Fruit fly (Drosophila melanogaster) whole organism, prepupa: ENCODE measurements around the gene CG4456.

ENCODE experiments used
- Blimp-1 ChIP-seq: fragments of 200-800 bp; sonication (Bioruptor generic); optimal IDR thresholded peaks from 3 replicates; lab custom pipeline; 2017; ENCODE audit warnings: missing biosample characterization, missing genetic modification characterization, mild to moderate bottlenecking, moderate library complexity, missing genetic modification reagents
- CG11294 ChIP-seq: fragments of 200-800 bp; sonication (Bioruptor generic); IDR thresholded peaks from 2 replicates; pipeline ENCODE4 v1.3.6; 2022; ENCODE audit warnings: missing biosample characterization, missing genetic modification characterization
- CG11902 ChIP-seq: fragments of 200-800 bp; sonication (Bioruptor generic); optimal IDR thresholded peaks from 3 replicates; lab custom pipeline; 2016; ENCODE audit warnings: missing biosample characterization, missing genetic modification characterization
- CG15336 ChIP-seq: fragments of 200-800 bp; sonication (Bioruptor generic); IDR thresholded peaks from 2 replicates; pipeline ENCODE4 v1.3.6; 2022; ENCODE audit warnings: missing biosample characterization, missing genetic modification characterization
- CG1621 ChIP-seq: fragments of 200-800 bp; sonication (Bioruptor generic); optimal IDR thresholded peaks from 3 replicates; lab custom pipeline; 2018; ENCODE audit warnings: missing biosample characterization, mild to moderate bottlenecking, missing genetic modification characterization
- CG16779 ChIP-seq: fragments of 200-800 bp; sonication (Bioruptor generic); optimal IDR thresholded peaks from 3 replicates; lab custom pipeline; 2017; ENCODE audit warnings: missing biosample characterization, mild to moderate bottlenecking, missing genetic modification characterization
- CG3032 ChIP-seq: fragments of 200-800 bp; optimal IDR thresholded peaks from 2 replicates; lab custom pipeline; 2019; ENCODE audit warnings: missing biosample characterization, mild to moderate bottlenecking, missing genetic modification characterization, moderate library complexity
- CG31627 ChIP-seq: fragments of 200-800 bp; sonication (Bioruptor generic); optimal IDR thresholded peaks from 3 replicates; lab custom pipeline; 2016; ENCODE audit warnings: missing biosample characterization, missing genetic modification characterization
- CG32006 ChIP-seq: fragments of 200-800 bp; sonication (Bioruptor generic); optimal IDR thresholded peaks from 3 replicates; lab custom pipeline; 2017; ENCODE audit warnings: missing biosample characterization, mild to moderate bottlenecking, missing genetic modification characterization
- CG34406 ChIP-seq: fragments of 200-800 bp; sonication (Bioruptor generic); optimal IDR thresholded peaks from 3 replicates; lab custom pipeline; 2016; ENCODE audit warnings: missing biosample characterization, missing genetic modification characterization
- CG4318 ChIP-seq: fragments of 200-800 bp; sonication (Bioruptor generic); optimal IDR thresholded peaks from 3 replicates; lab custom pipeline; 2017; ENCODE audit warnings: missing biosample characterization, mild to moderate bottlenecking, missing genetic modification characterization
- CG6163 ChIP-seq: fragments of 200-800 bp; sonication (Bioruptor generic); IDR thresholded peaks from 3 replicates; pipeline ENCODE4 v1.3.6; 2022; ENCODE audit warnings: missing biosample characterization, missing genetic modification characterization
- CG6792 ChIP-seq: fragments of 200-800 bp; sonication (Bioruptor generic); optimal IDR thresholded peaks from 3 replicates; lab custom pipeline; 2016; ENCODE audit warnings: missing biosample characterization, missing genetic modification characterization
- CG6808 ChIP-seq: fragments of 200-800 bp; sonication (Bioruptor generic); optimal IDR thresholded peaks from 3 replicates; lab custom pipeline; 2017; ENCODE audit warnings: missing biosample characterization, missing genetic modification characterization, mild to moderate bottlenecking, moderate library complexity, missing genetic modification reagents
- CG6854 ChIP-seq: fragments of 200-800 bp; sonication (Bioruptor generic); optimal IDR thresholded peaks from 2 replicates; lab custom pipeline; 2017; ENCODE audit warnings: missing biosample characterization, mild to moderate bottlenecking, missing genetic modification characterization
- CG8119 ChIP-seq: fragments of 200-800 bp; sonication (Bioruptor generic); IDR thresholded peaks from 3 replicates; pipeline ENCODE4 v1.3.6; 2022; ENCODE audit warnings: missing biosample characterization, missing genetic modification characterization
- CG8319 ChIP-seq: fragments of 200-800 bp; sonication (Bioruptor generic); optimal IDR thresholded peaks from 3 replicates; lab custom pipeline; 2016; ENCODE audit warnings: missing biosample characterization, missing genetic modification characterization
- CG8632 ChIP-seq: fragments of 200-800 bp; sonication (Bioruptor generic); optimal IDR thresholded peaks from 3 replicates; lab custom pipeline; 2016; ENCODE audit warnings: missing biosample characterization, missing genetic modification characterization
- CG9139 ChIP-seq: fragments of 200-800 bp; sonication (Bioruptor generic); optimal IDR thresholded peaks from 3 replicates; lab custom pipeline; 2017; ENCODE audit warnings: missing biosample characterization, mild to moderate bottlenecking, missing genetic modification characterization
- Eip93F ChIP-seq: fragments of 200-800 bp; sonication (Bioruptor generic); optimal IDR thresholded peaks from 2 replicates; lab custom pipeline; 2016; ENCODE audit warnings: missing biosample characterization, mild to moderate bottlenecking, missing genetic modification characterization
- Ets21C ChIP-seq: fragments of 200-800 bp; sonication (Bioruptor generic); optimal IDR thresholded peaks from 3 replicates; lab custom pipeline; 2016; ENCODE audit warnings: missing biosample characterization, missing genetic modification characterization
- Ets96B ChIP-seq: fragments of 200-800 bp; optimal IDR thresholded peaks from 2 replicates; lab custom pipeline; 2019; ENCODE audit warnings: missing biosample characterization, mild to moderate bottlenecking, missing genetic modification characterization, moderate library complexity
- Gug ChIP-seq: fragments of 200-800 bp; sonication (Bioruptor generic); IDR thresholded peaks from 2 replicates; pipeline ENCODE4 v1.3.6; 2022; ENCODE audit warnings: missing biosample characterization, missing genetic modification characterization
- Hr38 ChIP-seq: sonication (Bioruptor generic); optimal IDR thresholded peaks from 2 replicates; lab custom pipeline; 2016; ENCODE audit warnings: missing biosample characterization, missing genetic modification characterization
- Met ChIP-seq: fragments of 200-800 bp; sonication (Bioruptor generic); optimal IDR thresholded peaks from 3 replicates; lab custom pipeline; 2016; ENCODE audit warnings: missing biosample characterization, missing genetic modification characterization
- Smox ChIP-seq: fragments of 200-800 bp; sonication (Bioruptor generic); optimal IDR thresholded peaks from 3 replicates; lab custom pipeline; 2016; ENCODE audit warnings: missing biosample characterization, missing genetic modification characterization
- Sox102F ChIP-seq: fragments of 200-800 bp; sonication (Bioruptor generic); optimal IDR thresholded peaks from 2 replicates; lab custom pipeline; 2016; ENCODE audit warnings: missing biosample characterization, mild to moderate bottlenecking, missing genetic modification characterization
- Sox14 ChIP-seq: fragments of 200-800 bp; sonication (Bioruptor generic); optimal IDR thresholded peaks from 3 replicates; lab custom pipeline; 2016; ENCODE audit warnings: missing biosample characterization, missing genetic modification characterization
- Sox15 ChIP-seq: fragments of 200-800 bp; sonication (Bioruptor generic); optimal IDR thresholded peaks from 3 replicates; lab custom pipeline; 2016; ENCODE audit warnings: missing biosample characterization, missing genetic modification characterization
- achi ChIP-seq: fragments of 200-800 bp; sonication (Bioruptor generic); optimal IDR thresholded peaks from 3 replicates; lab custom pipeline; 2016; ENCODE audit warnings: missing biosample characterization, missing genetic modification characterization
- acj6 ChIP-seq: fragments of 200-800 bp; sonication (Bioruptor generic); optimal IDR thresholded peaks from 3 replicates; lab custom pipeline; 2016; ENCODE audit warnings: missing biosample characterization, missing genetic modification characterization
- cyc ChIP-seq: fragments of 200-800 bp; sonication (Bioruptor generic); optimal IDR thresholded peaks from 3 replicates; lab custom pipeline; 2016; ENCODE audit warnings: missing biosample characterization, missing genetic modification characterization
- dac ChIP-seq: fragments of 200-800 bp; sonication (Bioruptor generic); optimal IDR thresholded peaks from 2 replicates; lab custom pipeline; 2017; ENCODE audit warnings: missing biosample characterization, mild to moderate bottlenecking, missing genetic modification characterization
- dsx ChIP-seq: fragments of 200-800 bp; optimal IDR thresholded peaks from 3 replicates; lab custom pipeline; 2019; ENCODE audit warnings: missing biosample characterization, mild to moderate bottlenecking, missing genetic modification characterization, moderate library complexity; ENCODE audit not compliant: poor library complexity, severe bottlenecking
- eg ChIP-seq: fragments of 200-800 bp; sonication (Bioruptor generic); IDR thresholded peaks from 3 replicates; pipeline ENCODE4 v1.3.6; 2022; ENCODE audit warnings: missing biosample characterization, missing genetic modification characterization
- esn ChIP-seq: fragments of 200-800 bp; sonication (Bioruptor generic); optimal IDR thresholded peaks from 2 replicates; lab custom pipeline; 2016; ENCODE audit warnings: missing biosample characterization, mild to moderate bottlenecking, missing genetic modification characterization, moderate library complexity
- fd59A ChIP-seq: fragments of 200-800 bp; sonication (Bioruptor generic); optimal IDR thresholded peaks from 2 replicates; lab custom pipeline; 2017; ENCODE audit warnings: missing biosample characterization, mild to moderate bottlenecking, missing genetic modification characterization, missing genetic modification reagents
- fd85E ChIP-seq: fragments of 200-800 bp; sonication (Bioruptor generic); optimal IDR thresholded peaks from 3 replicates; lab custom pipeline; 2016; ENCODE audit warnings: missing biosample characterization, missing genetic modification characterization
- fkh ChIP-seq: fragments of 200-800 bp; sonication (Bioruptor generic); optimal IDR thresholded peaks from 3 replicates; lab custom pipeline; 2017; ENCODE audit warnings: missing biosample characterization, mild to moderate bottlenecking, missing genetic modification characterization, moderate library complexity
- lz ChIP-seq: fragments of 200-800 bp; sonication (Bioruptor generic); optimal IDR thresholded peaks from 3 replicates; lab custom pipeline; 2016; ENCODE audit warnings: missing biosample characterization, missing genetic modification characterization
- net ChIP-seq: fragments of 200-800 bp; sonication (Bioruptor generic); optimal IDR thresholded peaks from 3 replicates; lab custom pipeline; 2016; ENCODE audit warnings: missing biosample characterization, missing genetic modification characterization
- salr ChIP-seq, 2 experiments: fragments of 200-800 bp; sonication (Bioruptor generic); optimal IDR thresholded peaks; 3 replicates each; lab custom pipeline; 2016 to 2018; ENCODE audit warnings: missing biosample characterization in 2 of 2, missing genetic modification characterization in 2 of 2, mild to moderate bottlenecking in 1 of 2
- spab ChIP-seq: fragments of 200-800 bp; sonication (Bioruptor generic); optimal IDR thresholded peaks from 2 replicates; lab custom pipeline; 2017; ENCODE audit warnings: missing biosample characterization, mild to moderate bottlenecking, missing genetic modification characterization, missing genetic modification reagents
- ss ChIP-seq, 2 experiments: fragments of 200-800 bp; sonication (Bioruptor generic); optimal IDR thresholded peaks; 2 replicates in 1 of 2; 3 replicates in 1 of 2; lab custom pipeline; 2017 to 2018; ENCODE audit warnings: mild to moderate bottlenecking in 2 of 2, missing biosample characterization in 2 of 2, missing genetic modification characterization in 2 of 2, moderate library complexity in 1 of 2
- svp ChIP-seq: fragments of 200-800 bp; sonication (Bioruptor generic); peaks from one replicate; lab custom pipeline; 2016; ENCODE audit warnings: missing biosample characterization, missing genetic modification characterization
- topi ChIP-seq: fragments of 200-800 bp; sonication (Bioruptor generic); optimal IDR thresholded peaks from 3 replicates; lab custom pipeline; 2016; ENCODE audit warnings: missing biosample characterization, missing genetic modification characterization

The CG4456 gene

DNA sequence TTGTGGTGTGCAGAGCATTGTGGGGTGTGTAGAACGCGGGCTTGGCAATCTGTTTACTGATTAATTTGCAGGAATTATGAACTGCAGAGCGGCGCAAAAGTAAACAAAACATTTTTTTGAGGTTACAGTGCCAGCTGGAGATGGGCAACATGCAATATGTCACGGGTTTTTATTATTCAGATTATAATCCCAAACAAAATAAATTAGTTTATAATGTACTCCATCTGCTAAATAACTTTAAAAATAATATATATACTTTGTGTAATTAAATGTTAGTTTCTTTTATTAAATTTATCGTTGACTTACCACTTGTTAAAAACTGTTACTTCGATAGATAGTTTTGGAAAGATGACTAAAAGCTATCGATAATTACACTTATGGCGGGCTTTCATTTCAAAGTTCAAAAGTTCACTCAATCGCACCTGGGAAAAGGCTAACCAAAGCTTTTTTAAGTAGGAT, 1.6 kb upstream of the CG4456 start, which contains the start of gene Fdx1 (continued):
- TF ChIP-seq svp (GFP tag; lab: Kevin White, UChicago) (peak; percentile 60), esn (peak; percentile 55), CG4318 (no peak), Sox102F (GFP tag; lab: Kevin White, UChicago) (no peak), CG9139 (GFP tag; lab: Kevin White, UChicago) (no peak), CG8632 (GFP tag; lab: Kevin White, UChicago) (no peak), Ets21C (no peak), eg (GFP tag; lab: Robert Waterston, UW) (no peak), CG1621 (tag; lab: Kevin White, UChicago) (no peak), CG34406 (GFP tag; lab: Kevin White, UChicago) (no peak), CG31627 (GFP tag; lab: Kevin White, UChicago) (peak; percentile 17), fd85E (no peak), fkh (GFP tag; lab: Kevin White, UChicago) (peak; percentile 96), Sox15 (GFP tag; lab: Kevin White, UChicago) (no peak), CG15336 (GFP tag; lab: Robert Waterston, UW) (no peak), Sox14 (GFP tag; lab: Kevin White, UChicago) (peak; percentile 48), Ets96B (tag; lab: Kevin White, UChicago) (peak; percentile 33), CG6163 (GFP tag; lab: Robert Waterston, UW) (no peak), CG32006 (GFP tag; lab: Kevin White, UChicago) (no peak), salr (GFP tag; optimal IDR thresholded peaks at IDR 0.05; lab: Kevin White, UChicago) (no peak), Gug (GFP tag; lab: Robert Waterston, UW) (no peak), CG6792 (GFP tag; lab: Kevin White, UChicago) (no peak), CG6854 (GFP tag; lab: Kevin White, UChicago) (no peak), fd59A (no peak), achi (GFP tag; lab: Kevin White, UChicago) (peak; percentile 25), net (GFP tag; lab: Kevin White, UChicago) (peak; percentile 14), Eip93F (GFP tag; lab: Kevin White, UChicago) (peak; percentile 5), dac (GFP tag; lab: Kevin White, UChicago) (no peak), Met (GFP tag; lab: Kevin White, UChicago) (no peak), Hr38 (no peak), topi (GFP tag; lab: Kevin White, UChicago) (peak; percentile 33)
- TF ChIP-seq, all 60 proteins: peak for 19

DNA sequence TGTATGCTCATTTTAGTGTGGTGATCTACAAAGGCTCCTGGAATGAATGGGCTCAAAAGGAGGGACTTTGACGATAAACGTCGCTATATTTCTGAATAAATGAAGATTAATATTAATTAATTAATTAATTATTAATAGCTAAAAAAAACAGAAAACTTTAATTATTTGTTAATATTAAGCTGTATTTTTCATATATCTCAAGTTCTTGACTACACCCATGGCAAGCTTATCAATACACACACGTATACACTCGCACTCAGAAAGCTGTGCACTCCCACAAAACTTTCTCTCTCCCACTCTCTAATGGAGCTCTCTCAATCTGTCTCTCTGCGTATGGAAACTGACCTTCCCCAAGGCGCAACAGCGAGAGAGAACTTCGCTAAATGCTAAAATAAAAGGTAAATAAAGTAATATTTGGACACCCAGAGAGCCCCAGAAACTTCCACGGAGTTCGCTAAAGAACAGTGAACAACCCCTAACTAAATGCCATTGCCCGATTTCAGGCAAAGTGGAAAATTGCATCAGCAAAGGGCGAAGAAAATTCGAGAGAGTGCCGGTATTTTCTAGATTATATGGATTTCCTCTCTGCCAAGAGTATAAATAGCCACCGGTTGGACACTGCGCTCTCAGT, 967 bp downstream of the CG4456 start:
- peak; percentile 69 for TF ChIP-seq Sox14 (GFP tag; lab: Kevin White, UChicago)
- TF ChIP-seq achi (GFP tag; lab: Kevin White, UChicago), result peak; percentile 83
- peak; percentile 83 for TF ChIP-seq acj6 (GFP tag; lab: Kevin White, UChicago)
- TF ChIP-seq CG8632 (GFP tag; lab: Kevin White, UChicago), result peak; percentile 77
- peak; percentile 27 for TF ChIP-seq Blimp-1 (GFP tag; lab: Kevin White, UChicago)
- TF ChIP-seq CG6808 (GFP tag; lab: Kevin White, UChicago), result peak; percentile 72
- peak; percentile 65 for TF ChIP-seq Sox102F (GFP tag; lab: Kevin White, UChicago)
- TF ChIP-seq Eip93F (GFP tag; lab: Kevin White, UChicago), result peak; percentile 25
- peak; percentile 85 for TF ChIP-seq CG6163 (GFP tag; lab: Robert Waterston, UW)
- peak; percentile 31 for TF ChIP-seq CG1621 (tag; lab: Kevin White, UChicago)
- peak; percentile 72 for TF ChIP-seq CG16779
- TF ChIP-seq CG32006 (GFP tag; lab: Kevin White, UChicago), result peak; percentile 89
- TF ChIP-seq dsx (GFP tag; lab: Kevin White, UChicago), result no peak
- peak; percentile 71 for TF ChIP-seq CG6792 (GFP tag; lab: Kevin White, UChicago)
- TF ChIP-seq CG9139 (GFP tag; lab: Kevin White, UChicago), result peak; percentile 53
- peak; percentile 43 for TF ChIP-seq CG31627 (GFP tag; lab: Kevin White, UChicago)
- TF ChIP-seq cyc, result peak; percentile 68
- TF ChIP-seq CG8319 (GFP tag; lab: Kevin White, UChicago), result peak; percentile 46
- peak; percentile 64 for TF ChIP-seq net (GFP tag; lab: Kevin White, UChicago)
- TF ChIP-seq CG8119 (GFP tag; lab: Robert Waterston, UW), result peak; percentile 91
- TF ChIP-seq spab, result peak; percentile 46
- TF ChIP-seq CG3032 (tag; lab: Kevin White, UChicago), result peak; percentile 62
- peak; percentile 90 for TF ChIP-seq CG15336 (GFP tag; lab: Robert Waterston, UW)
- TF ChIP-seq Gug (GFP tag; lab: Robert Waterston, UW), result peak; percentile 78
- peak; percentile 73 for TF ChIP-seq CG11294 (GFP tag; lab: Robert Waterston, UW)
- TF ChIP-seq CG34406 (GFP tag; lab: Kevin White, UChicago), result peak; percentile 79
- peak; percentile 69 for TF ChIP-seq lz (GFP tag; lab: Kevin White, UChicago)
- TF ChIP-seq topi (GFP tag; lab: Kevin White, UChicago), result peak; percentile 81
- peak; percentile 39 for TF ChIP-seq CG11902 (GFP tag; lab: Kevin White, UChicago)
- TF ChIP-seq Smox (GFP tag; lab: Kevin White, UChicago), result peak; percentile 84
- peak; percentile 8 to 56 for TF ChIP-seq salr (GFP tag; optimal IDR thresholded peaks at IDR 0.05; lab: Kevin White, UChicago)
- TF ChIP-seq ss (GFP tag; optimal IDR thresholded peaks at IDR 0.05; lab: Kevin White, UChicago), result no peak
- peak; percentile 73 for TF ChIP-seq CG4318
